Worm (Caenorhabditis elegans) whole organism, L1 larva: Measurements from ENCODE around the gene irld-57.

Experiments
- fos-1 ChIP-seq: fragments of 150-350 bp; optimal IDR thresholded peaks from 2 replicates; lab custom pipeline; 2014; ENCODE audit warnings: missing biosample characterization, missing genetic modification characterization
- hpl-2 ChIP-seq: fragments of 150-350 bp; optimal IDR thresholded peaks from 2 replicates; lab custom pipeline; 2014; ENCODE audit warnings: missing biosample characterization, missing genetic modification reagents, missing genetic modification characterization
- lin-39 ChIP-seq: fragments of 150-350 bp; optimal IDR thresholded peaks from 2 replicates; lab custom pipeline; 2014; ENCODE audit warnings: missing biosample characterization, missing genetic modification reagents, missing genetic modification characterization
- nhr-20 ChIP-seq: sonication (generic microtip); optimal IDR thresholded peaks from 2 replicates; lab custom pipeline; 2016; ENCODE audit warnings: mild to moderate bottlenecking, missing genetic modification characterization, missing compliant biosample characterization
- unc-62 ChIP-seq: fragments of 150-350 bp; optimal IDR thresholded peaks from 2 replicates; lab custom pipeline; 2014; ENCODE audit warnings: missing biosample characterization, missing genetic modification reagents, missing genetic modification characterization

- no peak for TF ChIP-seq fos-1 (tag; lab: Kevin White, UChicago)
- TF ChIP-seq hpl-2 (GFP tag; lab: Kevin White, UChicago), result no peak
- TF ChIP-seq lin-39 (tag; lab: Kevin White, UChicago), result no peak
- no peak for TF ChIP-seq unc-62 (GFP tag; lab: Kevin White, UChicago)
- TF ChIP-seq nhr-20 (tag; lab: Kevin White, UChicago), result no peak
Observed at ce11 chrV:15704745-15705144, 21.8 kb downstream of the irld-57 start, which contains the start of gene twk-34.
